Worm (Caenorhabditis elegans): ENCODE results near the gene T24D5.4.

ce11 chrX:12635010-12635409, 38.0 kb downstream of the T24D5.4 start:
- TF ChIP-seq tbx-2 (tag; optimal IDR thresholded peaks at IDR 0.05) (peak; percentile 14), pat-9 (tag; optimal IDR thresholded peaks at IDR 0.05) (no peak), C38D4.7 (GFP tag; optimal IDR thresholded peaks at IDR 0.05) (no peak), K09A11.1 (tag; optimal IDR thresholded peaks at IDR 0.05; ENCODE audit: insufficient read depth) (no peak), fkh-10 (GFP tag; optimal IDR thresholded peaks at IDR 0.05) (no peak)
